Worm (Caenorhabditis elegans): ENCODE data around the gene F41E6.5.

F41E6.5 gene

DNA sequence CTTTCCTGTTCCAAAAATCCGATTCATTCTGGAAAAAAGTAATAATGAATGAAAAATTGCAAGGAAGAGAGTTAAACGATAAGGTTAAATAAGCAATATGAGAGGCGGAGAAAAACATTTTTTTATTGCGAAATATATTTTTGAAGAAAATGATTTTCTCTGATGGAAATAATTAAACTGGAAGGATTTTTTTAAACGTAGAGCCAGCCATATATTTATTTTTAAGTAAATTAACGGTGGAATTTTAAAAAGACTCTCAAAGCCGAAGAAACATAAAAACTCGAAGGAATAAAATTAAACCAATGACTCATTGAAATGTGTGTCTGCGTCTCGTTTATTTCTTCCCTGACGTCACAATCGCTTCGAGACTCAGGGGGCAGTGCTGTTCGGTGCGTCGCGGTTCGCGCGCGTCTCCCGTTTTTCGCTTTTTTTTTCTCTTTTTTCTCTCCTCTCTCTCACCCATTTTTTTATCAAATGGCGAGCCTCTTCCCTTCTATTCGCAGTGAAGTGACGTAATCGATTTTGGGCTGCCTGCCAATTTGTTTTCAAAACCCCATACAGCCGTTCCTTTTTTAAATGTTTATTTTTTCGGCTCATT is 2.9 kb downstream of the F41E6.5 start, which contains the start of gene vps-60:
vps-60 (minus strand) TSS at position 30 of the 598 bp plus-strand sequence.
- TF ChIP-seq ham-2 (GFP tag; optimal IDR thresholded peaks at IDR 0.05) (no peak), ceh-39 (tag; optimal IDR thresholded peaks at IDR 0.05) (peak; percentile 83), mls-2 (tag; optimal IDR thresholded peaks at IDR 0.05) (peak; percentile 68), ztf-11 (tag; optimal IDR thresholded peaks at IDR 0.05) (no peak), sptf-1 (tag; optimal IDR thresholded peaks at IDR 0.05) (no peak), tbx-8 (GFP tag; optimal IDR thresholded peaks at IDR 0.05) (no peak), mab-5 (tag; optimal IDR thresholded peaks at IDR 0.05) (no peak), nhr-12 (tag; optimal IDR thresholded peaks at IDR 0.05) (no peak), cnd-1 (tag; optimal IDR thresholded peaks at IDR 0.05) (peak; percentile 45), mep-1 (tag; optimal IDR thresholded peaks at IDR 0.05) (peak; percentile 92), unc-62 (GFP tag; optimal IDR thresholded peaks at IDR 0.05) (peak; percentile 51), snpc-4 (tag; optimal IDR thresholded peaks at IDR 0.05) (no peak), lsy-2 (tag; optimal IDR thresholded peaks at IDR 0.05) (peak; percentile 83), pha-4 (tag; optimal IDR thresholded peaks at IDR 0.05) (peak; percentile 87), lin-13 (tag; optimal IDR thresholded peaks at IDR 0.05) (peak; percentile 50), unc-39 (tag; optimal IDR thresholded peaks at IDR 0.05) (no peak), sem-2 (GFP tag; optimal IDR thresholded peaks at IDR 0.05) (no peak), elt-1 (tag; optimal IDR thresholded peaks at IDR 0.05; ENCODE audit: borderline replicate concordance, insufficient read depth) (peak; percentile 25), ceh-83 (GFP tag; optimal IDR thresholded peaks at IDR 0.05) (no peak), M03D4.4 (tag; optimal IDR thresholded peaks at IDR 0.05) (peak; percentile 17), blmp-1 (tag; optimal IDR thresholded peaks at IDR 0.05) (peak; percentile 61), unc-120 (tag; optimal IDR thresholded peaks at IDR 0.05; ENCODE audit: poor library complexity, severe bottlenecking) (peak; percentile 58), hlh-1 (tag; optimal IDR thresholded peaks at IDR 0.05) (peak; percentile 61), nhr-237 (tag; optimal IDR thresholded peaks at IDR 0.05) (peak; percentile 73), nhr-76 (tag; optimal IDR thresholded peaks at IDR 0.05) (no peak), bed-3 (GFP tag; optimal IDR thresholded peaks at IDR 0.05) (no peak), ceh-43 (GFP tag; optimal IDR thresholded peaks at IDR 0.05) (no peak), nhr-28 (tag; optimal IDR thresholded peaks at IDR 0.05) (no peak), ces-1 (GFP tag; optimal IDR thresholded peaks at IDR 0.05) (peak; percentile 87), lin-32 (GFP tag; optimal IDR thresholded peaks at IDR 0.05) (no peak), nhr-2 (tag; optimal IDR thresholded peaks at IDR 0.05) (no peak), elt-3 (tag; optimal IDR thresholded peaks at IDR 0.05) (no peak), zip-8 (tag; optimal IDR thresholded peaks at IDR 0.05) (peak; percentile 25), drap-1 (GFP tag; optimal IDR thresholded peaks at IDR 0.05) (no peak), flh-1 (GFP tag; optimal IDR thresholded peaks at IDR 0.05) (no peak)

DNA sequence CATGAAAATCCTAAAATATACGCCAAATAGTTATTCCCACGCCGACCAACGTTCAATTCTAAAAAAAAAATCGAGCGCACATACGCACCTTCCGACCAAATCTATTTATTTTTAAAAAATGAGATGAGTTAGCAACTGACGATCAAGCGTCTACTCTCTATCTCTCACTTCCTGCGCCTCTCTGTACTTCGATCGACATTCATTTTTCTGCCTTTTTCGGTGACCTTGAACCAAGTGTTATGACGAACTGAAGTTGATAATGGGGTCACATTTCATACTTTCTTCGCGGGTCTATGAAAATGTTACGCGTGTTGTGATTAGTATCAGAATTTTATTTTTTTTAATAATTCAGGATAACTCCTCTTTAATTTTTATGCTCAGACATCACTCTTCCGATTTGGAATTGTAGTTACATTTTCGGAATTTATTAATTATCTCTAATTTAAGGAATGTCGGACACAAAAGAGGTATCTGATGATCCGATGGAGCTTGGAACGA is 4.1 kb downstream of the F41E6.5 start, which contains the start of gene smk-1:
smk-1 (plus strand) TSS at position 448 of the 498 bp plus-strand sequence.
- TF ChIP-seq lin-13 (tag; optimal IDR thresholded peaks at IDR 0.05) (no peak), mep-1 (tag; optimal IDR thresholded peaks at IDR 0.05) (no peak), ceh-83 (GFP tag; optimal IDR thresholded peaks at IDR 0.05) (no peak), unc-62 (GFP tag; optimal IDR thresholded peaks at IDR 0.05) (no peak), mls-2 (tag; optimal IDR thresholded peaks at IDR 0.05) (no peak), ztf-11 (tag; optimal IDR thresholded peaks at IDR 0.05) (no peak), mab-5 (tag; optimal IDR thresholded peaks at IDR 0.05) (no peak), snpc-4 (tag; optimal IDR thresholded peaks at IDR 0.05) (no peak), nhr-2 (tag; optimal IDR thresholded peaks at IDR 0.05) (no peak), nhr-12 (tag; optimal IDR thresholded peaks at IDR 0.05) (no peak), nhr-28 (tag; optimal IDR thresholded peaks at IDR 0.05) (no peak), flh-1 (GFP tag; optimal IDR thresholded peaks at IDR 0.05) (no peak)

DNA sequence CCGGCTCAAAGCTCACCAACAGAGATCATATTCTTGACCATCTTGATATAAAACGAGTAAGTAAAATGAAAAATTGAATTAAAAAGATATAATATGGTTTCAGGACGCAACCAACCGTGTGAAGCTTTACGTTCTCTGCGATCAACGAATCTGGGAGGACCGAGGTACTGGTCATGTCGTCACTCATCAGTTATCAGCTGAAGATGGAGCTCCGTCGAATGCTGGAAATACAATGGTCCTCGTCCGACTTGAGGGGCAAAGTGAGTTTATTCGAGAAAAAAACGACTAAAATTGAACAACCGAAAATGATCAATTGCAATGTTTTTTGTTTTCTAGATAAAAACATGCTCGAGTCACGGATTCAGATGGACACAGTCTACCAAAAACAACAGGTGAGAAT is 5.2 kb downstream of the F41E6.5 start:
- TF ChIP-seq ces-1 (GFP tag; optimal IDR thresholded peaks at IDR 0.05) (no peak), blmp-1 (tag; optimal IDR thresholded peaks at IDR 0.05) (no peak), ztf-11 (tag; optimal IDR thresholded peaks at IDR 0.05) (no peak), ham-2 (GFP tag; optimal IDR thresholded peaks at IDR 0.05) (no peak), lin-32 (GFP tag; optimal IDR thresholded peaks at IDR 0.05) (no peak), pha-4 (tag; optimal IDR thresholded peaks at IDR 0.05) (no peak), bed-3 (GFP tag; optimal IDR thresholded peaks at IDR 0.05) (no peak), sptf-1 (tag; optimal IDR thresholded peaks at IDR 0.05) (no peak), zip-8 (tag; optimal IDR thresholded peaks at IDR 0.05) (no peak), nhr-28 (tag; optimal IDR thresholded peaks at IDR 0.05) (no peak), snpc-4 (tag; optimal IDR thresholded peaks at IDR 0.05) (no peak), ceh-83 (GFP tag; optimal IDR thresholded peaks at IDR 0.05) (no peak), hlh-1 (tag; optimal IDR thresholded peaks at IDR 0.05) (no peak), nhr-2 (tag; optimal IDR thresholded peaks at IDR 0.05) (no peak), mls-2 (tag; optimal IDR thresholded peaks at IDR 0.05) (no peak), M03D4.4 (tag; optimal IDR thresholded peaks at IDR 0.05) (no peak), nhr-76 (tag; optimal IDR thresholded peaks at IDR 0.05) (no peak)

Data from whole organism, mixed stage, embryonic.